Fruit fly (Drosophila melanogaster) whole organism, embryonic: Measurements from ENCODE around the gene CG8319.

Experiments used
- Abd-B ChIP-seq: fragments of 200-800 bp; sonication (Bioruptor generic); optimal IDR thresholded peaks from 2 replicates; lab custom pipeline; 2018; ENCODE audit warnings: missing biosample characterization, mild to moderate bottlenecking, missing genetic modification characterization, moderate library complexity
- Asciz ChIP-seq: fragments of 200-800 bp; sonication (Bioruptor generic); optimal IDR thresholded peaks from 2 replicates; lab custom pipeline; 2017; ENCODE audit warnings: missing biosample characterization, mild to moderate bottlenecking, missing genetic modification characterization, missing genetic modification reagents
- Awh ChIP-seq: fragments of 200-800 bp; sonication (Bioruptor generic); IDR thresholded peaks from 2 replicates; pipeline ENCODE4, ENCODE4 v1.3.6; 2022; ENCODE audit warnings: missing biosample characterization, missing genetic modification characterization
- Bgb ChIP-seq: fragments of 200-800 bp; sonication (Bioruptor generic); IDR thresholded peaks from 2 replicates; pipeline ENCODE4 v1.3.6; 2022; ENCODE audit warnings: missing biosample characterization, missing genetic modification characterization; ENCODE audit not compliant: partially characterized antibody
- CG11695 ChIP-seq: fragments of 200-800 bp; sonication (Bioruptor generic); IDR thresholded peaks from 3 replicates; pipeline ENCODE4 v1.3.6; 2022; ENCODE audit warnings: missing biosample characterization, missing genetic modification characterization
- CG12744 ChIP-seq: fragments of 200-800 bp; sonication (Bioruptor generic); optimal IDR thresholded peaks from 2 replicates; lab custom pipeline; 2016; ENCODE audit warnings: missing biosample characterization, missing genetic modification characterization
- CG13287 ChIP-seq: fragments of 200-800 bp; sonication (Bioruptor generic); IDR thresholded peaks from 2 replicates; pipeline ENCODE4 v1.3.6; 2022; ENCODE audit warnings: missing biosample characterization, missing genetic modification characterization; ENCODE audit not compliant: partially characterized antibody
- CG17361 ChIP-seq: fragments of 200-800 bp; sonication (Bioruptor generic); IDR thresholded peaks from 3 replicates; pipeline ENCODE4 v1.3.6; 2022; ENCODE audit warnings: missing biosample characterization, missing genetic modification characterization
- CG17385 ChIP-seq: fragments of 200-800 bp; sonication (Bioruptor generic); optimal IDR thresholded peaks from 3 replicates; lab custom pipeline; 2018; ENCODE audit warnings: missing biosample characterization, mild to moderate bottlenecking, missing genetic modification characterization
- CG1832 ChIP-seq: fragments of 200-800 bp; sonication (Bioruptor generic); optimal IDR thresholded peaks from 2 replicates; lab custom pipeline; 2017; ENCODE audit warnings: missing biosample characterization, mild to moderate bottlenecking, missing genetic modification characterization, inconsistent platforms
- CG2120 ChIP-seq: fragments of 200-800 bp; sonication (Bioruptor generic); optimal IDR thresholded peaks from 3 replicates; lab custom pipeline; 2016; ENCODE audit warnings: missing biosample characterization, missing genetic modification characterization
- CG32767 ChIP-seq: fragments of 200-800 bp; sonication (Bioruptor generic); IDR thresholded peaks from 2 replicates; pipeline ENCODE4 v1.3.6; 2022; ENCODE audit warnings: missing biosample characterization, missing genetic modification characterization
- CG3281 ChIP-seq: fragments of 200-800 bp; sonication (Bioruptor generic); optimal IDR thresholded peaks from 3 replicates; lab custom pipeline; 2017; ENCODE audit warnings: missing biosample characterization, mild to moderate bottlenecking, missing genetic modification characterization
- CG34376 ChIP-seq: fragments of 200-800 bp; sonication (Bioruptor generic); optimal IDR thresholded peaks from 2 replicates; lab custom pipeline; 2018; ENCODE audit warnings: missing biosample characterization, mild to moderate bottlenecking, missing genetic modification characterization
- CG7839 ChIP-seq: fragments of 200-800 bp; sonication (Bioruptor generic); optimal IDR thresholded peaks from 3 replicates; lab custom pipeline; 2018; ENCODE audit warnings: missing biosample characterization, mild to moderate bottlenecking, missing genetic modification characterization, moderate library complexity
- CG7987 ChIP-seq: fragments of 200-800 bp; sonication (Bioruptor generic); optimal IDR thresholded peaks from 2 replicates; lab custom pipeline; 2018; ENCODE audit warnings: missing biosample characterization, mild to moderate bottlenecking, missing genetic modification characterization, moderate library complexity
- CkIIα-i1 ChIP-seq: fragments of 200-800 bp; sonication (Bioruptor generic); IDR thresholded peaks from 2 replicates; pipeline ENCODE4 v1.3.6; 2022; ENCODE audit warnings: missing biosample characterization, missing genetic modification characterization
- Dbx ChIP-seq: fragments of 200-800 bp; sonication (Bioruptor generic); IDR thresholded peaks from 3 replicates; pipeline ENCODE4 v1.3.6; 2022; ENCODE audit warnings: missing biosample characterization, missing genetic modification characterization
- Dp ChIP-seq: fragments of 200-800 bp; sonication (Bioruptor generic); optimal IDR thresholded peaks from 2 replicates; lab custom pipeline; 2018; ENCODE audit warnings: missing biosample characterization, mild to moderate bottlenecking, missing genetic modification characterization, moderate library complexity
- Drgx ChIP-seq: fragments of 200-800 bp; sonication (Bioruptor generic); IDR thresholded peaks from 2 replicates; pipeline ENCODE4 v1.3.6; 2022; ENCODE audit warnings: missing biosample characterization, missing genetic modification characterization
- ERR ChIP-seq: fragments of 200-800 bp; sonication (Bioruptor generic); optimal IDR thresholded peaks from 2 replicates; lab custom pipeline; 2016; ENCODE audit warnings: missing biosample characterization, missing genetic modification characterization
- Eip74EF ChIP-seq, 2 experiments: fragments of 200-800 bp in 1 of 2; fragments of >200 bp in 1 of 2; sonication (Bioruptor generic) in 1 of 2; optimal IDR thresholded peaks; 2 replicates each; lab custom pipeline; 2017 to 2019; ENCODE audit warnings: missing biosample characterization in 2 of 2, missing genetic modification characterization in 2 of 2, mild to moderate bottlenecking in 1 of 2, moderate library complexity in 1 of 2
- Elba2 ChIP-seq: fragments of 200-800 bp; sonication (Bioruptor generic); optimal IDR thresholded peaks from 3 replicates; lab custom pipeline; 2016; ENCODE audit warnings: missing biosample characterization, missing genetic modification characterization
- HmgD ChIP-seq: fragments of 200-800 bp; sonication (Bioruptor generic); optimal IDR thresholded peaks from 3 replicates; lab custom pipeline; 2016; ENCODE audit warnings: missing biosample characterization, missing genetic modification characterization
- Hr51 ChIP-seq, 2 experiments: fragments of 200-800 bp; sonication (Bioruptor generic); optimal IDR thresholded peaks; 2 replicates in 1 of 2; 3 replicates in 1 of 2; lab custom pipeline; 2016 to 2018; ENCODE audit warnings: missing biosample characterization in 2 of 2, missing genetic modification characterization in 2 of 2, mild to moderate bottlenecking in 1 of 2, moderate library complexity in 1 of 2
- Mad ChIP-seq: fragments of 200-800 bp; sonication (Bioruptor generic); optimal IDR thresholded peaks from 2 replicates; lab custom pipeline; 2016; ENCODE audit warnings: missing biosample characterization, missing genetic modification characterization
- Meics ChIP-seq: fragments of 200-800 bp; sonication (Bioruptor generic); optimal IDR thresholded peaks from 2 replicates; lab custom pipeline; 2017; ENCODE audit warnings: missing biosample characterization, mild to moderate bottlenecking, missing genetic modification characterization
- PHDP ChIP-seq: fragments of 200-800 bp; sonication (Bioruptor generic); optimal IDR thresholded peaks from 3 replicates; lab custom pipeline; 2018; ENCODE audit warnings: missing biosample characterization, mild to moderate bottlenecking, missing genetic modification characterization, moderate library complexity
- Spps ChIP-seq: fragments of 200-800 bp; sonication (Bioruptor generic); optimal IDR thresholded peaks from 2 replicates; lab custom pipeline; 2018; ENCODE audit warnings: missing biosample characterization, mild to moderate bottlenecking, missing genetic modification characterization
- Xrp1 ChIP-seq: fragments of 200-800 bp; sonication (Bioruptor generic); IDR thresholded peaks from 2 replicates; pipeline ENCODE4 v1.3.6; 2022; ENCODE audit warnings: missing biosample characterization, missing genetic modification characterization
- ac ChIP-seq: fragments of 200-800 bp; sonication (Bioruptor generic); optimal IDR thresholded peaks from 3 replicates; lab custom pipeline; 2017; ENCODE audit warnings: missing biosample characterization, mild to moderate bottlenecking, missing genetic modification characterization
- ara ChIP-seq: fragments of 200-800 bp; sonication (Bioruptor generic); IDR thresholded peaks from 2 replicates; pipeline ENCODE4 v1.3.6; 2022; ENCODE audit warnings: missing biosample characterization, missing genetic modification characterization
- ase ChIP-seq: fragments of 200-800 bp; sonication (Bioruptor generic); IDR thresholded peaks from 3 replicates; pipeline ENCODE4 v1.3.6; 2022; ENCODE audit warnings: missing biosample characterization, missing genetic modification characterization
- chn ChIP-seq: fragments of 200-800 bp; sonication (Bioruptor generic); optimal IDR thresholded peaks from 2 replicates; lab custom pipeline; 2016; ENCODE audit warnings: missing biosample characterization, missing genetic modification characterization
- crc ChIP-seq: fragments of 200-800 bp; sonication (Bioruptor generic); optimal IDR thresholded peaks from 2 replicates; lab custom pipeline; 2016; ENCODE audit warnings: missing biosample characterization, missing genetic modification characterization
- grau ChIP-seq: fragments of 200-800 bp; optimal IDR thresholded peaks from 3 replicates; lab custom pipeline; 2019; ENCODE audit warnings: missing biosample characterization, mild to moderate bottlenecking, missing genetic modification characterization, moderate library complexity
- gsb-n ChIP-seq: fragments of 200-800 bp; sonication (Bioruptor generic); optimal IDR thresholded peaks from 3 replicates; lab custom pipeline; 2018; ENCODE audit warnings: missing biosample characterization, mild to moderate bottlenecking, missing genetic modification characterization
- h ChIP-seq: fragments of >200 bp; optimal IDR thresholded peaks from 2 replicates; lab custom pipeline; 2017
- kah ChIP-seq: fragments of 200-800 bp; sonication (Bioruptor generic); optimal IDR thresholded peaks from 2 replicates; lab custom pipeline; 2018; ENCODE audit warnings: missing biosample characterization, mild to moderate bottlenecking, missing genetic modification characterization
- knrl ChIP-seq: fragments of 200-800 bp; sonication (Bioruptor generic); IDR thresholded peaks from 3 replicates; pipeline ENCODE4 v1.3.6; 2022; ENCODE audit warnings: missing biosample characterization, missing genetic modification characterization; ENCODE audit not compliant: partially characterized antibody
- odd ChIP-seq: fragments of 200-800 bp; sonication (Bioruptor generic); optimal IDR thresholded peaks from 2 replicates; lab custom pipeline; 2017; ENCODE audit warnings: missing biosample characterization, mild to moderate bottlenecking, missing genetic modification characterization
- pan ChIP-seq, 4 experiments: fragments of >200 bp in 3 of 4; fragments of 200-800 bp in 1 of 4; sonication (Bioruptor generic) in 1 of 4; optimal IDR thresholded peaks in 3 of 4; IDR thresholded peaks in 1 of 4; 2 replicates each; pipeline versions ENCODE4 v1.3.6 to Lab custom; 2017 to 2022; ENCODE audit warnings: missing biosample characterization in 2 of 4, missing genetic modification characterization in 2 of 4, mixed read lengths in 1 of 4
- scrt ChIP-seq: fragments of 200-800 bp; sonication (Bioruptor generic); optimal IDR thresholded peaks from 2 replicates; lab custom pipeline; 2018; ENCODE audit warnings: missing biosample characterization, mild to moderate bottlenecking, missing genetic modification characterization, moderate library complexity
- sens ChIP-seq: fragments of 200-800 bp; sonication (Bioruptor generic); peaks from one replicate; lab custom pipeline; 2016; ENCODE audit warnings: missing biosample characterization, missing genetic modification characterization
- so ChIP-seq: fragments of 200-800 bp; sonication (Bioruptor generic); IDR thresholded peaks from 3 replicates; pipeline ENCODE4 v1.3.6; 2022; ENCODE audit warnings: missing biosample characterization, missing genetic modification characterization
- unc-4 ChIP-seq: fragments of 200-800 bp; sonication (Bioruptor generic); IDR thresholded peaks from 2 replicates; pipeline ENCODE4 v1.3.6; 2022; ENCODE audit warnings: missing biosample characterization, missing genetic modification characterization; ENCODE audit not compliant: partially characterized antibody
- zfh1 ChIP-seq: fragments of 200-800 bp; sonication (Bioruptor generic); IDR thresholded peaks from 3 replicates; pipeline ENCODE4 v1.3.6; 2022; ENCODE audit warnings: missing biosample characterization, missing genetic modification characterization

CG8319 gene

dm6 chr3R:9577382-9578137 is 49.6 kb upstream of the CG8319 start, which contains the start of the genes Kap-alpha3 and Son (continued):
- TF ChIP-seq knrl (GFP tag; lab: Robert Waterston, UW), result peak; percentile 91
- TF ChIP-seq CG34376 (GFP tag; lab: Kevin White, UChicago), result peak; percentile 98
- peak; percentile 89 for TF ChIP-seq CG13287 (GFP tag; lab: Robert Waterston, UW)
- TF ChIP-seq h (lab: Kevin White, UChicago), result no peak
- TF ChIP-seq CG2120 (GFP tag; lab: Kevin White, UChicago), result peak; percentile 93
- TF ChIP-seq gsb-n (tag; lab: Kevin White, UChicago), result peak; percentile 82
- TF ChIP-seq Awh (GFP tag; lab: Robert Waterston, UW), result peak; percentile 87
- peak; percentile 81 for TF ChIP-seq zfh1 (GFP tag; lab: Robert Waterston, UW)
- peak; percentile 85 for TF ChIP-seq kah (GFP tag; lab: Kevin White, UChicago)
- peak; percentile 79 for TF ChIP-seq CG11695 (GFP tag; lab: Robert Waterston, UW)
- peak; percentile 80 for TF ChIP-seq Xrp1 (GFP tag; lab: Robert Waterston, UW)
- peak; percentile 5 for TF ChIP-seq Elba2 (GFP tag; lab: Kevin White, UChicago)
- peak; percentile 72; the same call in 2 of the 3 replicates for TF ChIP-seq so (GFP tag; lab: Robert Waterston, UW)
- peak; percentile 76 for TF ChIP-seq ara
- peak; percentile 86 to 95 for TF ChIP-seq Hr51 (GFP tag; optimal IDR thresholded peaks at IDR 0.05; lab: Kevin White, UChicago)
- peak; percentile 93 for TF ChIP-seq CG17385 (GFP tag; lab: Kevin White, UChicago)
- peak; percentile 41 for TF ChIP-seq Dp (GFP tag; lab: Kevin White, UChicago)
- peak in 1 of 2 experiments; percentile 76 for TF ChIP-seq Eip74EF (GFP tag; optimal IDR thresholded peaks at IDR 0.05; lab: Kevin White, UChicago)
- peak; percentile 83 for TF ChIP-seq ac (GFP tag; lab: Kevin White, UChicago)
- TF ChIP-seq HmgD, result peak; percentile 84
- peak; percentile 90 for TF ChIP-seq Abd-B (GFP tag; lab: Kevin White, UChicago)
- peak; percentile 82 for TF ChIP-seq Spps (tag; lab: Kevin White, UChicago)
- peak; percentile 92 for TF ChIP-seq odd
- TF ChIP-seq CG32767 (GFP tag; lab: Robert Waterston, UW), result peak; percentile 77
- no peak for TF ChIP-seq pan (optimal IDR thresholded peaks at IDR 0.05; lab: Kevin White, UChicago)
- TF ChIP-seq pan (GFP tag; optimal IDR thresholded peaks at IDR 0.05 in 1 of 2, IDR thresholded peaks at IDR 0.05 in 1 of 2), result peak in 1 of 2 experiments; percentile 85

dm6 chr3R:9581089-9581520 is 46.0 kb upstream of the CG8319 start, which contains the start of gene CG8301:
Gene CG8301, plus strand, starts transcription at chr3R:9581306.
- no peak for TF ChIP-seq chn
- peak; percentile 28 for TF ChIP-seq scrt (GFP tag; lab: Kevin White, UChicago)
- TF ChIP-seq grau (tag; lab: Kevin White, UChicago), result peak; percentile 41
- no peak for TF ChIP-seq Mad (GFP tag; lab: Kevin White, UChicago)
- peak; percentile 56 for TF ChIP-seq Drgx (GFP tag; lab: Robert Waterston, UW)
- TF ChIP-seq CG17361 (GFP tag; lab: Robert Waterston, UW), result no peak
- TF ChIP-seq CkIIα-i1 (GFP tag; lab: Robert Waterston, UW), result no peak
- peak; percentile 6 for TF ChIP-seq CG3281 (GFP tag; lab: Kevin White, UChicago)
- TF ChIP-seq PHDP (tag; lab: Kevin White, UChicago), result peak; percentile 52
- TF ChIP-seq Asciz, result peak; percentile 34
- TF ChIP-seq sens, result peak; percentile 72
- peak; percentile 1 for TF ChIP-seq ERR (GFP tag; lab: Kevin White, UChicago)
- no peak for TF ChIP-seq Abd-B (GFP tag; lab: Kevin White, UChicago)
- TF ChIP-seq Bgb, result peak; percentile 18; the same call in 1 of the 2 replicates
- TF ChIP-seq unc-4 (GFP tag; lab: Robert Waterston, UW), result 0 out of 2 replicates have a peak, but pooled peaks have one; percentile 20
- peak; percentile 45 for TF ChIP-seq CG7839 (tag; lab: Kevin White, UChicago)
- no peak for TF ChIP-seq CG1832
- TF ChIP-seq CG12744 (GFP tag; lab: Kevin White, UChicago), result peak; percentile 4
- no peak for TF ChIP-seq ase (GFP tag; lab: Robert Waterston, UW)
- TF ChIP-seq crc (GFP tag; lab: Kevin White, UChicago), result no peak
- TF ChIP-seq Meics, result peak; percentile 20
- TF ChIP-seq CG7987, result no peak
- peak; percentile 15; the same call in 1 of the 3 replicates for TF ChIP-seq Dbx (GFP tag; lab: Robert Waterston, UW)
